Fruit fly (Drosophila melanogaster): ENCODE data around the gene Cow.

The Cow gene

DNA sequence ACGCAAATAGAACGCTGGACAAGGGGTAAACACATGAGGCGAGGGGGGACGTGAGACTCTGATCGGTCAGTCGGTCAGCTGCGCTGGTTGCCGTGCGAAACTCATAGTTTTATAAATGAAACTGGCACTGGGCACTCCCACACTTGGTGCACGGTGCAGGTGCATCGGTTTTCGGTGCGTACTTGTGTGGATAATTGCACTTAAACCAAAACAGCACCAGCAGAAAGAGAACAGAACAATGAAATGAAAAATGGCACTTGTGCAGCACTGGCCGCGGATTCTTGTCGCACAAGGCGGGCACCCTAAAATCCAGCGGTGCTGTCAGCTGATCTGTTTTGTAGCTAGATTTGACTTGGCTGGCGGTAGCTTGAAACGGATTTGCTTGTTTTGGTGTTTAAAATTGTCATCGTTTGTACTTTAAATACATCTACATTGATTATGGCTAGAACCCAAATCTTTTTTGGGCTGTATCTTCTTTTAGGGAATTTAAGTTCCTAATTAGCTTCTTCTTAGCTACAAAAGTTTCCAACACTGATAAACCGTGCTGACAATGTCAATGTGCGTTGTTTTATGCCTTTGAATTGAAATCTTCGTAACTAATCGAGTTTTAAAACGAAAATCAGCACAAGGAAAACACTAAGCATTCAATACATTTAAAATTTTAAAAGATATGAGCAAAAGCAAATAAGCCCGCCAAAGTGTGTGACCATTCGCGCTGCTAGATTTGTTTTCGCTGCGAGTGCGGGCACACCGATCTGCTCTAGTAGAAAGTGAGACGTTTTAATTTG, 5.3 kb upstream of the Cow start, which contains the start of the genes Rassf and CenB1A:
Gene Rassf (minus strand): TSS at position 249 of the 788 bp plus-strand sequence.
Gene CenB1A (plus strand): TSS at position 718 of the 788 bp plus-strand sequence.
- TF ChIP-seq CG8478 (optimal IDR thresholded peaks at IDR 0.05) (no peak), CTCF (optimal IDR thresholded peaks at IDR 0.05) (no peak)

DNA sequence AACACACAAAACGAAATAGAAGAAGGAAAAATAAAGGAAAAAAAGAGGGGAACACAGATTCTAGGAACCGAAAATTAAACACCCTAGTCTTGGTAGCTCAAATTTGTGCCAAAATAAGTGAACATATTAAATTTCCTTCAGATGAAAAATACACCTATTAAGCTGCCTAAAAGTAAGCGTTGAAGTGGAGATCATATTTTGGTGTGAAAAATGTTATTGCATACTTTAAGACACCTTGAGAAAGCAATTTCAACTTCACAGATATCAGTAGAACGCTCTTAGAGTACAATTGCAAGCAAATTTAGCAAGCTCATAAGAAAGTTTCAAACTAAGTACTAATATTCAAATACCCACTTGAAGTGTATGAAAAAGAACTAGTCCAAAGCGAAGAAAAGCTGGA, 1.8 kb downstream of the Cow start:
- TF ChIP-seq CG8478 (optimal IDR thresholded peaks at IDR 0.05) (no peak), CTCF (optimal IDR thresholded peaks at IDR 0.05) (no peak)

DNA sequence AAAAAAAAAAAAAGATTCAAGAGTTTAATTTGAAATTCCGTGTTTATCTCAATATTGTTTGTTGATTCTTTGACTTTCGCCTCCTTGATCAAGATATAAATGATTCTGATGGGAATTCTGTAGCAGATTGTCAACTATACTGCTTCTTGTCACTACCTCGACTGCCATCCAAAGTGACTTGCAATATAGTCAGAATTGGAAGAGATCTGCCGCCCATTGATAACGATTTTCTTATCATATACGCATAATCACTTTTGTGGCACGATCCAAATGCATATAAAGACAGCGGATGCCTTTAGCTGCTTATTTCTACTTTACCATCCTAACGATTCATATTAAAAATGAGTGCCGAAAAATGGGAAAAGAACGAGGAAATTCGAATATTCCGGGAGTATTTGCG, 13.3 kb downstream of the Cow start, which contains the start of gene CG6738:
Gene CG6738 (plus strand): TSS at position 301 of the 400 bp plus-strand sequence.
- TF ChIP-seq CG8478 (optimal IDR thresholded peaks at IDR 0.05), result no peak
- TF ChIP-seq CTCF (optimal IDR thresholded peaks at IDR 0.05), result no peak

DNA sequence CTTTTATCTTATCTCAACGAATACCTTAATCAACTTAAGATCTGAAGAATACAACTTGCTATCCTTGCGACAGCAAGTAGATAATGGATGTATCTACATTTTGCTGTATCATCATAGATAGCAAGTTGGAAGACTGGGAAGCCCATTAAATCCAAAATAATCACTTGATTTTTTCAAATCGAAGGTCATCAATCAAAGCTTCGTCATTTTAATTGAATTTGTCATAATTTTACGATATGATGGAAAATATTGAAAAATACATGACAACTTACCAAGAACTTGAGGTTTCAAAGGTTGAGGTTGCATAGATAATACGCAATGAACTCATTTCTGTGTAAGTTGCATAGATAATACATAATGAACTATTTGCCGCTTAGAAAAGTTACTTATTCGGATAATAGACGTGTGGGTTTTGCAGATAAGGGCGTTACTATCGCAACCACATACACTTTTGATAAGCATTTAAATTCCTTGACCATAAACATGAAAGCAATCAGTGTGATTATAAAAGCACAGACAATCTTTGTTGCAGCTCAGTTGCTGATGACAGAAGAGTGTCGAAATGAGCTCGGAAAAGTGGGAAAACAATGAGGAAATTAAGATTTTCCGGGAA, 15.2 kb downstream of the Cow start, which contains the start of gene CG6733:
Gene CG6733 (plus strand): TSS at position 532 of the 613 bp plus-strand sequence.
- TF ChIP-seq CG8478 (optimal IDR thresholded peaks at IDR 0.05), result no peak
- no peak for TF ChIP-seq CTCF (optimal IDR thresholded peaks at IDR 0.05)

DNA sequence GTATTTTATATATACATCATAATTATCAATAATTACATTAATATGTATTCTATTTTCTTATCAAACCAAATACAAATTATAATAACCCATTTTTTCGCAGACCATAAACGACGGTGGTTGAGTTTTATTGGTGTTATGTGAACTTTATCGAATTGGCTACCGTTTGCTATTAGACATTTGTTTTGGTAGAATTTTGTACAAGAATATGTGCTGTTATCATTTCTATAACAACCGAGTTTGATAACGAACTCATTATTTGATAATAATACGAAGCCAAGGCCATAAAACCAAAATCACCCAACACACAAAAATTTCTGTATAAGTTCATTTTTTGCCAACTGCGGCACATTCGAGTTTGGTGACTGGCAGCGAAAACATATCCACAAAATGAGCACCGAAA, 17.2 kb downstream of the Cow start, which contains the start of gene CG17109:
Gene CG17109 (plus strand): TSS at position 345 of the 400 bp plus-strand sequence.
- TF ChIP-seq CTCF (optimal IDR thresholded peaks at IDR 0.05) (no peak), CG8478 (optimal IDR thresholded peaks at IDR 0.05) (no peak)

DNA sequence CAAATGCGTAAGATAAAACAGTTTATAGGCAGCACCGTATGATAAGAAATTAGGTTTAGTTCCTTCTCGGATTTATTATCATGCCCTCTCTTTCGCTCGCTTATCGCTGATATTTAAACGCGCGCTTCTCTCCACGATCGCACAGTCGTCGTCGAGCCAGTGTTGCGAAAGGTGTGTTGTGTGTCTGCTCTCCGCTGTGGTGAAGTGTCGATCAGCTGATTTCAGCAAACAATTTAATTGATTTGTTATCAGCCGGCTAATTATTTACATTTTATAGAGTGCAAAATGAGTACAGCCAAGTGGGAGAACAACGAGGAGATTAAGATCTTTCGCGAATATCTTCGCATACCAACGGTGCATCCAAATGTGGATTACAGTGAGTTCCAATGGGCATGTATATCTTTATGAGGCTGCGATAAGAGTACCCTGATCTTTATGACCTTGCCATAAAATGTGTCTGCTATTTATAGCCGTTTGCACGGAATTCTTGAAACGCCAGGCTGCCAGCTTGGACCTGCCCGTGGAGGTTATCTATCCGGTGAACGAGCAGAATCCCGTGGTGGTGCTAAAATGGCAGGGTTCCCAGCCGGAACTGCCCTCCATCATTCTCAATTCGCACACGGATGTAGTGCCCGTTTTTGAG, 20.8 kb downstream of the Cow start, which contains the start of the genes CG17110 and CG6726:
Gene CG17110 (plus strand): TSS at position 139 of the 643 bp plus-strand sequence.
Gene CG6726 (plus strand): TSS at position 139 of the 643 bp plus-strand sequence.
- no peak for TF ChIP-seq CTCF (optimal IDR thresholded peaks at IDR 0.05)
- TF ChIP-seq CG8478 (optimal IDR thresholded peaks at IDR 0.05), result no peak

DNA sequence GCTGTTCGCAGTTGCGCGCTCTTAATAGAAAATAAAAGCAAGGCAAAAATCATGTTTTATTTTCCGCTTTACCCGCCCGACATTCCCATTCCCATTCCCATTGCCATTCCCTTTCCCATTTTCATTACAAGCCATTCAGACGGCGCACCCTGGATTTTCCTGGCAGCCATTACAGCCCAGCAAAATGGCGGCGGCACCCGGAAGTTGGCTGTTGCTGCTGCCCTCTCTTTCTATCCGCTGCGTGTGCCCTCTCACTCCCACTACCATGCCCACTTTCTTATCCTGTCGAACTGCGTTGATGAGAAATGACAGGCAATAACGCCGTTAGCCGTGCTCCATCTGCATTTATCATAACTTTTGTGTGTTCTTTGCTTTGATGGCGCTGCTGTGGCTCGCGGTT, 24.3 kb downstream of the Cow start:
- TF ChIP-seq CTCF (optimal IDR thresholded peaks at IDR 0.05) (no peak), CG8478 (optimal IDR thresholded peaks at IDR 0.05) (no peak)

DNA sequence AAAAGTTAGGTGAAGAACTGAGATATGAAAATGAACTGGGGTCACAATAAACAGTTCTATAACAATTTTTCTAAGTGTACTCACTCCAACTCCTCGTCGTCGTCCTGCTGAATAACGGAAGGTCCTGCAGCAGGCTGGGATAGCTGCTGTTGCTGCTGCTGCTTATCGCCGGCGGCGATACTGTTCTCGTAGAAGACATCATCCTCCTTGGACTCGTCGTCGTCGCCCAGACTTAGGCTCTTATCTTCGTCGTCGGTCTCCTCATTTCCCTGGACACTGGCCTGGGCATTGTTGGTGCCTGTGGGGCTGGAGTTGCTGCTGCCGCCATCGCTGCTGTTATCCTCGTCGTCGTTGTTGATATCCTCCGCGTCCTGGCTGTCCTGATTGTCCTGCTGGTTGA, 31.3 kb downstream of the Cow start:
- no peak for TF ChIP-seq CG8478 (optimal IDR thresholded peaks at IDR 0.05)
- no peak for TF ChIP-seq CTCF (optimal IDR thresholded peaks at IDR 0.05)

DNA sequence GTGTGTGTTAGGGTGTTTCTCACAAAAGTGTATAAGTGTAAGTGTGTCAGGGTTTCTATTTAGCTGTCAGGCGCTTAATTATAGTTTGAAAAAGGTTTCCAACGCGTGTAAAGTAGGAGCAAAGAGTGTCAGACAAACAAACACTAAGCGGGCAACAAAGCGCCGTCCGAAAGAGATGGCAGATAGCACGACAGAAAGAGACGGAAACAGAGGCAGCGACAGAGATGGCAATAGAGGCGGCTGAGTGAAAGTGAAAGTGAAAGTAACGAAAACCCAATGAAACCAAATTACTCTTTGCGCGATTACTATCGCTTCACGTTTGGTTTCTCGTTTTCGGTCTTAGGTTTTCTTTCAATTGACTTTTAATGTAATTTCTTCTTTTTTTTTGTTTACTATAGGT, 38.0 kb downstream of the Cow start:
- TF ChIP-seq CG8478 (optimal IDR thresholded peaks at IDR 0.05), result no peak
- TF ChIP-seq CTCF (optimal IDR thresholded peaks at IDR 0.05), result no peak

DNA sequence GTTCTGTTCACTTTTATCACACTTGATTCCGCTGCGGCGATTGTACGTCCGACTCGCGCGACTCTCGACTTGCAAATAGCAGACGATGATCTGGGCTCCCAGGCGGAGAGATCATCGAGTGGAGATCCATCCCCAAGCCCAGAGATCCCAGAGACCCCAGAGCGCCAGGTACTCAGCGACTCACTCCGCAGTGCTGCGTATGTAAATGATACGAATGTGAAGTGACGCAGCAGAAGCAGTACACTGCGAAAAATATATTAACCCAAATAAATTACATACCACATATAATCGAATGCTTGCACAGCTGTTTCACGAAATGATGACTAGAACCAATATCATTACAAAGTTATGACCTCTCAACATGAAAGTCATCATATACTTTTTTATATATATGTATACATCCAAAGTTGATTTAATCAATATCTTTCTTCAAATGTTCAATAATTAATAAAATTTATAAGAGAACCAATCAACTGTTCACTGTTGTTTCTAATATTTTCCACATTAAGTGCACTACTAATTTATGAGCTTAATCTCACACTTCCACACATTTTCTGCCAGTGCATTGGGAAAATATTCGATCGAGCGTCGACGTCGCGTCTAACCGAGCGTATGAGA, 45.2 kb downstream of the Cow start, which contains the start of gene CG17111:
Gene CG17111 (minus strand): TSS at position 51 of the 618 bp plus-strand sequence.
- no peak for TF ChIP-seq CTCF (optimal IDR thresholded peaks at IDR 0.05)
- TF ChIP-seq CG8478 (optimal IDR thresholded peaks at IDR 0.05), result no peak

DNA sequence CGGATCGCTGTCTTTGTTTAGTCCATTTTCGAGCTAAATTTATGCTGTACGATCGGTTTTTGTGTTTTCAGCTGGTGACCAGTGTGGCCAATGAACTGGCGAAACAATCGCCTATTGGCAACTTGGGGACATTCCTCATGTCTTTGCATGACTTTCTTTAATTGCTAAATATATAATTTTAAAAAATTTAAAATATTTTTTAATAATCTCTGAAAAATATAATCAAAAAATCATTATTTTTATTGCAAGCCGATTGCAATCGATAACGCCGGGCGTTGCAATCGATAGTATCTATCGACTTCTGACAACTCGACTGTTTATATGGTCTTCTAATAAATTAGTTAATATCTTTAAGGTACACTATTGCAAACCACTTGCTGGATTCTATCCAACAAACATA, 51.3 kb downstream of the Cow start, which contains the start of the genes sav and Ublcp1:
Gene sav (minus strand): TSS at position 96 of the 400 bp plus-strand sequence.
Gene Ublcp1 (plus strand): TSS at position 285 of the 400 bp plus-strand sequence.
- TF ChIP-seq CTCF (optimal IDR thresholded peaks at IDR 0.05) (no peak), CG8478 (optimal IDR thresholded peaks at IDR 0.05) (no peak)

DNA sequence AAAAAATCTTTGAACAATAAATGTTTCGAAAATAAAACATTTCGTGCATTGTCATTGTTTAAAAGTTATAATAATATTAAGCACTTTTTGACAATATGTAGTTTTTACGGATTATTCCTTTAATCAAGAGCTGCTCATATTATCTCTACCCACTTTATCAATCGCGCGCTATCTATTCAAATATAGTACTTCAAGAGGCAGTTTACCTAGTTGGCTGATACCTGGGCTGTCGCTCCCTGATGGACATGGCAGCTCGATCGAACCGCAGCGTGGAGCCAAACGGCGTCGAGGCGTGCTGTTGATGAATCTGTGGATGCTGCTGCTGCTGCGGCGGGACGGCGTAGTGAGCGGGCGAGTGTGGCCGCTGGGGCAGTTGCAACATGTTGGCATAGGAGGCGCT, 52.4 kb downstream of the Cow start:
- no peak for TF ChIP-seq CG8478 (optimal IDR thresholded peaks at IDR 0.05)
- TF ChIP-seq CTCF (optimal IDR thresholded peaks at IDR 0.05), result no peak

DNA sequence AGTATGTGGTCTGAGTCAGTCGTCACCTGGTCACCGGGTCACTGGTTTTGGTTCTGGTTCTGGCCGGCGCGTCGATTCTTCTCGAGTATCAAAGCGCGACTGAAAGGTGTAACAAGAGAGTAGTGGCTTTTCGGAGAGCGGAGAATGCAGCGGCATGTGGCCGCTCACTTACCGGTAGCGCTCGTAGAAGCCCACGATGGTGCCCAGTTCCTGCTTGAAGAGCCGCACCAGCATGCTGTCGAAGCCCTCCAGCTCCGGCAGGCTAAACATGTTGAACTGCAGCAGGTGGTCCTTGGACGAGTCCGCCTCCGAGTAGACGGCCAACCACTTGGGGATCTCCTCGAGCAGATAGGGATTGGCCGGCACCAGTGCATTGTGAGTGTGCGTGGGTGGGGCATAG, 53.7 kb downstream of the Cow start, which contains the start of gene Ctns:
Gene Ctns (minus strand): TSS at position 101 of the 400 bp plus-strand sequence.
- TF ChIP-seq CG8478 (optimal IDR thresholded peaks at IDR 0.05) (no peak), CTCF (optimal IDR thresholded peaks at IDR 0.05) (no peak)

DNA sequence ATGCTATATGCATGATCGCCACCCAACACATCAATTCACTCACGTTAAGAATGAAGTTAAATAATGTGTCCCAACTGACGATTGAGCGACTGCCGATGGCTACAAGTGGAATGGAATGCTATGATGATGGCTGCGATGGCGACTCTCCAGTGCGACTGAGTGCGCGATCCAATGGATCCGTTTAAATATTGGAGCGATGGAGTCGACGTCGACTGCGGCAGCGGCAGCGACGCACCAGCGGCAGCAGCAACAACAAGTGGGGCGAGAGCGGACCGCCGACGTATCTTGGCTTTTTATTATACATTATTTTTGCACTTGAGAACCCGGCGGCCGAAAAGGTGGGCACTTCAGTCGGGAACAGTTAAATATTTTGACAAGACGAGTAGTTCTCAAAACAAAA, 55.1 kb downstream of the Cow start:
- TF ChIP-seq CTCF (optimal IDR thresholded peaks at IDR 0.05) (no peak), CG8478 (optimal IDR thresholded peaks at IDR 0.05) (no peak)
